Worm (Caenorhabditis elegans) whole organism, L4 larva: Measurements from ENCODE around the gene sgt-1.

ENCODE experiments used
- D1046.2 ChIP-seq: fragments of 200-800 bp; sonication (Bioruptor generic); IDR thresholded peaks from 2 replicates; pipeline ENCODE4 v1.3.6; 2022; ENCODE audit warnings: missing genetic modification characterization, missing compliant biosample characterization
- F10B5.3 ChIP-seq: sonication (generic microtip); optimal IDR thresholded peaks from 2 replicates; lab custom pipeline; 2016; ENCODE audit warnings: mild to moderate bottlenecking, missing genetic modification characterization, missing compliant biosample characterization
- F26F4.8 ChIP-seq: fragments of 200-800 bp; sonication (Bioruptor generic); conservative IDR thresholded peaks from 2 replicates; pipeline ENCODE4 v1.3.6; 2022; ENCODE audit warnings: missing genetic modification characterization, missing compliant biosample characterization
- F37D6.2 ChIP-seq: sonication (generic microtip); optimal IDR thresholded peaks from 2 replicates; lab custom pipeline; 2016; ENCODE audit warnings: mild to moderate bottlenecking, missing genetic modification characterization, missing compliant biosample characterization
- R02D3.7 ChIP-seq: fragments of 150-350 bp; sonication (generic microtip); optimal IDR thresholded peaks from 3 replicates; lab custom pipeline; 2014; ENCODE audit warnings: missing biosample characterization, missing genetic modification characterization
- T20F7.1 ChIP-seq: fragments of 200-800 bp; sonication (Bioruptor generic); optimal IDR thresholded peaks from 2 replicates; lab custom pipeline; 2018; ENCODE audit warnings: mild to moderate bottlenecking, missing genetic modification characterization, missing compliant biosample characterization
- T26A8.4 ChIP-seq: fragments of 200-800 bp; sonication (Bioruptor generic); IDR thresholded peaks from 2 replicates; pipeline ENCODE4 v1.3.6; 2022; ENCODE audit warnings: missing genetic modification characterization, missing compliant biosample characterization
- Y5F2A.4 ChIP-seq: fragments of 200-800 bp; sonication (Bioruptor generic); optimal IDR thresholded peaks from 2 replicates; lab custom pipeline; 2018; ENCODE audit warnings: mild to moderate bottlenecking, missing genetic modification characterization, missing compliant biosample characterization
- Y75B8A.6 ChIP-seq: fragments of 200-800 bp; sonication (Bioruptor generic); IDR thresholded peaks from 2 replicates; pipeline ENCODE4 v1.3.6; 2022; ENCODE audit warnings: missing genetic modification reagents, missing genetic modification characterization, missing compliant biosample characterization
- aha-1 ChIP-seq: fragments of 150-350 bp; peaks from one replicate; lab custom pipeline; 2014; ENCODE audit warnings: missing biosample characterization, missing genetic modification characterization
- aly-2 ChIP-seq: sonication (generic microtip); optimal IDR thresholded peaks from 2 replicates; lab custom pipeline; 2018; ENCODE audit warnings: missing biosample characterization, missing genetic modification characterization
- attf-4 ChIP-seq: sonication (generic microtip); optimal IDR thresholded peaks from 3 replicates; lab custom pipeline; 2017; ENCODE audit warnings: missing biosample characterization, missing genetic modification characterization
- ceh-20 ChIP-seq: fragments of 200-800 bp; sonication (Bioruptor generic); IDR thresholded peaks from 2 replicates; pipeline ENCODE4 v1.3.6; 2022; ENCODE audit warnings: missing genetic modification reagents, missing genetic modification characterization, missing compliant biosample characterization
- ceh-32 ChIP-seq: sonication (generic microtip); optimal IDR thresholded peaks from 2 replicates; lab custom pipeline; 2016; ENCODE audit warnings: mild to moderate bottlenecking, missing genetic modification characterization, missing compliant biosample characterization; ENCODE audit not compliant: poor library complexity
- ceh-62 ChIP-seq: sonication (generic microtip); optimal IDR thresholded peaks from 2 replicates; lab custom pipeline; 2017; ENCODE audit warnings: missing biosample characterization, missing genetic modification characterization
- cey-2 ChIP-seq: sonication (generic microtip); optimal IDR thresholded peaks from 3 replicates; lab custom pipeline; 2017; ENCODE audit warnings: missing genetic modification characterization, mild to moderate bottlenecking, missing compliant biosample characterization, antibody characterized with exemption, borderline replicate concordance; ENCODE audit not compliant: insufficient read depth
- ctbp-1 ChIP-seq: fragments of 200-800 bp; sonication (Bioruptor generic); IDR thresholded peaks from 2 replicates; pipeline ENCODE4 v1.3.6; 2022; ENCODE audit warnings: missing genetic modification reagents, missing genetic modification characterization, missing compliant biosample characterization
- daf-12 ChIP-seq: fragments of 150-350 bp; optimal IDR thresholded peaks from 2 replicates; lab custom pipeline; 2014; ENCODE audit warnings: missing biosample characterization, missing genetic modification reagents, missing genetic modification characterization
- daf-19 ChIP-seq: fragments of 200-800 bp; sonication (Bioruptor generic); conservative IDR thresholded peaks from 2 replicates; pipeline ENCODE4 v1.3.6; 2022; ENCODE audit warnings: missing genetic modification characterization, missing compliant biosample characterization
- daf-8 ChIP-seq: fragments of 200-800 bp; sonication (Bioruptor generic); IDR thresholded peaks from 2 replicates; pipeline ENCODE4 v1.3.6; 2022; ENCODE audit warnings: missing genetic modification characterization, missing compliant biosample characterization
- dve-1 ChIP-seq: sonication (generic microtip); optimal IDR thresholded peaks from 2 replicates; lab custom pipeline; 2017; ENCODE audit warnings: antibody characterized with exemption, mild to moderate bottlenecking, missing genetic modification characterization, missing compliant biosample characterization; ENCODE audit not compliant: insufficient read depth
- egl-27 ChIP-seq: sonication (generic microtip); optimal IDR thresholded peaks from 3 replicates; lab custom pipeline; 2017; ENCODE audit warnings: missing biosample characterization, missing genetic modification reagents, missing genetic modification characterization
- gei-8 ChIP-seq: fragments of 200-800 bp; sonication (Bioruptor generic); optimal IDR thresholded peaks from 2 replicates; lab custom pipeline; 2018; ENCODE audit warnings: mild to moderate bottlenecking, missing genetic modification characterization, missing compliant biosample characterization
- hif-1 ChIP-seq, 2 experiments: sonication (generic microtip); optimal IDR thresholded peaks; 2 replicates each; lab custom pipeline; 2016 to 2017; ENCODE audit warnings: missing compliant biosample characterization in 2 of 2, missing genetic modification characterization in 2 of 2, missing genetic modification reagents in 2 of 2, missing genotype in 2 of 2, mild to moderate bottlenecking in 1 of 2
- hlh-30 ChIP-seq: sonication (generic microtip); optimal IDR thresholded peaks from 2 replicates; lab custom pipeline; 2017; ENCODE audit warnings: antibody characterized with exemption, mild to moderate bottlenecking, missing genetic modification characterization, missing compliant biosample characterization; ENCODE audit not compliant: insufficient read depth
- hmg-1.1 ChIP-seq: fragments of 200-800 bp; sonication (Bioruptor generic); IDR thresholded peaks from 2 replicates; pipeline ENCODE4 v1.3.6; 2022; ENCODE audit warnings: missing genetic modification reagents, missing genetic modification characterization, missing compliant biosample characterization
- jun-1 ChIP-seq: fragments of 150-350 bp; optimal IDR thresholded peaks from 2 replicates; lab custom pipeline; 2014; ENCODE audit warnings: missing biosample characterization, missing genetic modification reagents, missing genetic modification characterization
- lin-29 ChIP-seq: fragments of 200-800 bp; sonication (Bioruptor generic); IDR thresholded peaks from 2 replicates; pipeline ENCODE4 v1.3.6; 2022; ENCODE audit warnings: missing genetic modification reagents, missing genetic modification characterization, missing compliant biosample characterization
- lin-38 ChIP-seq: fragments of 200-800 bp; sonication (Bioruptor generic); IDR thresholded peaks from 2 replicates; pipeline ENCODE4 v1.3.6; 2022; ENCODE audit warnings: missing genetic modification reagents, missing genetic modification characterization, missing compliant biosample characterization
- madf-5 ChIP-seq, 2 experiments: fragments of 200-800 bp; sonication (Bioruptor generic); IDR thresholded peaks; 2 replicates each; pipeline ENCODE4 v1.3.6; 2022; ENCODE audit warnings: missing compliant biosample characterization in 2 of 2, missing genetic modification characterization in 2 of 2
- madf-9 ChIP-seq: fragments of 200-800 bp; sonication (Bioruptor generic); conservative IDR thresholded peaks from 2 replicates; pipeline ENCODE4 v1.3.6; 2022; ENCODE audit warnings: missing genetic modification reagents, missing genetic modification characterization, missing compliant biosample characterization
- mdl-1 ChIP-seq, 2 experiments: fragments of 150-350 bp in 1 of 2; sonication (generic microtip) in 1 of 2; optimal IDR thresholded peaks; 2 replicates each; lab custom pipeline; 2014 to 2017; ENCODE audit warnings: missing biosample characterization in 2 of 2, missing genetic modification characterization in 2 of 2
- mdt-29 ChIP-seq: fragments of 200-800 bp; sonication (Bioruptor generic); IDR thresholded peaks from 2 replicates; pipeline ENCODE4 v1.3.6; 2022; ENCODE audit warnings: missing genetic modification reagents, missing genetic modification characterization, missing compliant biosample characterization
- mep-1 ChIP-seq: fragments of 150-350 bp; sonication (generic microtip); optimal IDR thresholded peaks from 3 replicates; lab custom pipeline; 2014; ENCODE audit warnings: missing biosample characterization, missing genetic modification characterization
- mes-2 ChIP-seq: sonication (generic microtip); optimal IDR thresholded peaks from 2 replicates; lab custom pipeline; 2016; ENCODE audit warnings: missing genotype, mild to moderate bottlenecking, missing genetic modification characterization, missing compliant biosample characterization; ENCODE audit not compliant: poor library complexity, severe bottlenecking
- nhr-237 ChIP-seq: sonication (generic microtip); optimal IDR thresholded peaks from 2 replicates; lab custom pipeline; 2017; ENCODE audit warnings: missing biosample characterization, missing genetic modification characterization
- nhr-41 ChIP-seq: fragments of 200-800 bp; sonication (Bioruptor generic); IDR thresholded peaks from 2 replicates; pipeline ENCODE4 v1.3.6; 2022; ENCODE audit warnings: missing genetic modification reagents, missing genetic modification characterization, missing compliant biosample characterization
- nhr-42 ChIP-seq: fragments of 200-800 bp; sonication (Bioruptor generic); IDR thresholded peaks from 2 replicates; pipeline ENCODE4 v1.3.6; 2022; ENCODE audit warnings: missing genetic modification characterization, missing compliant biosample characterization
- nhr-48 ChIP-seq: sonication (generic microtip); optimal IDR thresholded peaks from 2 replicates; lab custom pipeline; 2016; ENCODE audit warnings: mild to moderate bottlenecking, missing genetic modification characterization, missing compliant biosample characterization
- nhr-6 ChIP-seq: fragments of 150-350 bp; optimal IDR thresholded peaks from 2 replicates; lab custom pipeline; 2014; ENCODE audit warnings: missing biosample characterization, missing genetic modification characterization
- pqm-1 ChIP-seq: sonication (generic microtip); optimal IDR thresholded peaks from 2 replicates; lab custom pipeline; 2017; ENCODE audit warnings: missing biosample characterization, missing genetic modification characterization
- skn-1 ChIP-seq: fragments of 150-350 bp; optimal IDR thresholded peaks from 2 replicates; lab custom pipeline; 2014; ENCODE audit warnings: missing biosample characterization, missing genetic modification characterization
- snpc-1.2 ChIP-seq: fragments of 200-800 bp; sonication (Bioruptor generic); IDR thresholded peaks from 2 replicates; pipeline ENCODE4 v1.3.6; 2022; ENCODE audit warnings: missing genetic modification reagents, missing genetic modification characterization, missing compliant biosample characterization
- snpc-4 ChIP-seq: fragments of 150-350 bp; optimal IDR thresholded peaks from 2 replicates; lab custom pipeline; 2014; ENCODE audit warnings: missing biosample characterization, missing genetic modification characterization
- spr-3 ChIP-seq: fragments of 200-800 bp; sonication (Bioruptor generic); optimal IDR thresholded peaks from 2 replicates; lab custom pipeline; 2018; ENCODE audit warnings: mild to moderate bottlenecking, missing genetic modification characterization, missing compliant biosample characterization
- unc-130 ChIP-seq: sonication (generic microtip); optimal IDR thresholded peaks from 2 replicates; lab custom pipeline; 2016; ENCODE audit warnings: missing genetic modification reagents, missing genetic modification characterization, missing compliant biosample characterization
- unc-39 ChIP-seq: sonication (generic microtip); optimal IDR thresholded peaks from 2 replicates; lab custom pipeline; 2017; ENCODE audit warnings: missing biosample characterization, missing genetic modification characterization
- vab-7 ChIP-seq: fragments of 200-800 bp; sonication (Bioruptor generic); IDR thresholded peaks from 2 replicates; pipeline ENCODE4 v1.3.6; 2022; ENCODE audit warnings: missing genetic modification reagents, missing genetic modification characterization, missing compliant biosample characterization
- zip-11 ChIP-seq: fragments of 200-800 bp; sonication (Bioruptor generic); IDR thresholded peaks from 2 replicates; pipeline ENCODE4 v1.3.6; 2022; ENCODE audit warnings: missing genetic modification characterization, missing compliant biosample characterization

Gene sgt-1

ce11 chrII:4888527-4889487 lies 14.8 kb downstream of the sgt-1 start, which contains the start of gene pgm-1 (continued):
- TF ChIP-seq hif-1 (tag; optimal IDR thresholded peaks at IDR 0.05; lab: Kevin White, UChicago) (peak in 1 of 2 experiments; percentile 72), madf-9 (no peak), mdt-29 (GFP tag; lab: Robert Waterston, UW) (no peak), ctbp-1 (GFP tag; lab: Robert Waterston, UW) (no peak), attf-4 (tag; lab: Kevin White, UChicago) (no peak), lin-29 (no peak), T20F7.1 (GFP tag; lab: Kevin White, UChicago) (no peak), D1046.2 (no peak), F10B5.3 (tag; lab: Kevin White, UChicago) (no peak), mdl-1 (tag; optimal IDR thresholded peaks at IDR 0.05; lab: Kevin White, UChicago) (no peak), ceh-20 (GFP tag; lab: Robert Waterston, UW) (0 out of 2 replicates have a peak, but pooled peaks have one; percentile 14), nhr-48 (tag; lab: Kevin White, UChicago) (no peak), F37D6.2 (tag; lab: Kevin White, UChicago) (no peak), vab-7 (no peak), hlh-30 (tag; lab: Kevin White, UChicago) (no peak), ceh-32 (tag; lab: Kevin White, UChicago) (no peak), daf-19 (no peak), Y75B8A.6 (no peak), T26A8.4 (no peak), nhr-41 (no peak), unc-39 (no peak), daf-8 (GFP tag; lab: Robert Waterston, UW) (no peak), daf-12 (no peak), nhr-6 (tag; lab: Kevin White, UChicago) (no peak), mes-2 (tag; lab: Kevin White, UChicago) (no peak), gei-8 (no peak), nhr-237 (tag; lab: Kevin White, UChicago) (no peak), snpc-1.2 (no peak), mep-1 (tag; lab: Kevin White, UChicago) (peak; percentile 9), F26F4.8 (GFP tag; lab: Robert Waterston, UW) (no peak), jun-1 (no peak), aly-2 (tag; lab: Kevin White, UChicago) (no peak), skn-1 (tag; lab: Kevin White, UChicago) (no peak), cey-2 (tag; lab: Kevin White, UChicago) (no peak), nhr-42 (GFP tag; lab: Robert Waterston, UW) (no peak), unc-130 (no peak), aha-1 (tag; lab: Kevin White, UChicago) (no peak), hmg-1.1 (GFP tag; lab: Robert Waterston, UW) (peak; percentile 57; the same call in 1 of the 2 replicates), spr-3 (GFP tag; lab: Kevin White, UChicago) (no peak), madf-5 (GFP tag; IDR thresholded peaks at IDR 0.05; lab: Robert Waterston, UW) (no peak), Y5F2A.4 (GFP tag; lab: Kevin White, UChicago) (no peak), R02D3.7 (tag; lab: Kevin White, UChicago) (no peak), lin-38 (no peak), egl-27 (no peak), ceh-62 (tag; lab: Kevin White, UChicago) (no peak), dve-1 (tag; lab: Kevin White, UChicago) (peak; percentile 4), snpc-4 (tag; lab: Kevin White, UChicago) (no peak), pqm-1 (no peak), zip-11 (GFP tag; lab: Robert Waterston, UW) (no peak)
